Fruit fly (Drosophila melanogaster) Kc167 (cell line): ENCODE results near the gene Mpi.

ENCODE experiments used
- Myc ChIP-seq: fragments of >200 bp; optimal IDR thresholded peaks from 2 replicates; lab custom pipeline; 2017; ENCODE audit warnings: missing external identifiers
- Sin3A ChIP-seq: fragments of >200 bp; optimal IDR thresholded peaks from 2 replicates; lab custom pipeline; 2018; ENCODE audit warnings: missing external identifiers
- h ChIP-seq: fragments of >200 bp; optimal IDR thresholded peaks from 3 replicates; lab custom pipeline; 2018; ENCODE audit warnings: missing external identifiers
- insv ChIP-seq: fragments of >200 bp; optimal IDR thresholded peaks from 3 replicates; lab custom pipeline; 2018; ENCODE audit warnings: missing external identifiers
- psq ChIP-seq: fragments of >200 bp; optimal IDR thresholded peaks from 2 replicates; lab custom pipeline; 2017; ENCODE audit warnings: missing external identifiers
- ttk ChIP-seq: sonication (Bioruptor generic); optimal IDR thresholded peaks from 2 replicates; lab custom pipeline; 2017; ENCODE audit warnings: missing external identifiers

The Mpi gene

DNA sequence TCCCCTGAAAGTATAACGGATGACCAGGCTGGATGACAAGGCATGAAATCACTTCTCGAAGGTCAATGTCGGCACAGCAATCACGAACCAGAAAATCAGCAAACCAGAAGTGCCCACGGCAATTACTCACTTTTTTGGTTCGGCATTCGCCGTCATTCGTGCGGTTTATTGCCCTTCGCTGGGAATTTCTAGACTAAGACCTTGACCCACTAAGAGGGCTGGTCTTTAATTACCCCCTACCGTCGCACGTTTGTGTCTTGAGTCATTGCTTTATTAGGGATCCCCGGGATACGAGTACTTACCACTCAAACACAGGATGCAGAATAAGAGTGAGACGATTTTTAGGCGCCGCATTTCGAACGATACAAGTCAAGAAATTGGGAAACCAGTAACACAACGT is 14.0 kb upstream of the Mpi start:
- TF ChIP-seq Myc (no peak), Sin3A (no peak), psq (lab: Kevin White, UChicago) (no peak), insv (lab: Kevin White, UChicago) (no peak), ttk (lab: Kevin White, UChicago) (no peak), h (lab: Kevin White, UChicago) (no peak)

- TF ChIP-seq psq (lab: Kevin White, UChicago) (no peak), insv (lab: Kevin White, UChicago) (no peak), h (lab: Kevin White, UChicago) (no peak), ttk (lab: Kevin White, UChicago) (no peak), Myc (no peak)
Observed at dm6 chr3R:9746267-9746666, 13.2 kb upstream of the Mpi start, which contains the start of gene CG34409. Gene CG34409, minus strand, starts transcription at chr3R:9746367.

- TF ChIP-seq h (lab: Kevin White, UChicago) (no peak), psq (lab: Kevin White, UChicago) (no peak), Myc (no peak), ttk (lab: Kevin White, UChicago) (no peak), Sin3A (no peak), insv (lab: Kevin White, UChicago) (no peak)
Observed at dm6 chr3R:9747272-9747874, 12.0 kb upstream of the Mpi start, which contains the start of gene CG12948. Gene CG12948, minus strand, starts transcription at chr3R:9747744.

dm6 chr3R:9747875-9747899 is 11.7 kb upstream of the Mpi start, which contains the start of gene PpD3:
Gene PpD3, plus strand, starts transcription at chr3R:9747875.
- TF ChIP-seq insv (lab: Kevin White, UChicago), result no peak
- TF ChIP-seq Sin3A, result no peak
- no peak for TF ChIP-seq h (lab: Kevin White, UChicago)
- TF ChIP-seq psq (lab: Kevin White, UChicago), result no peak
- no peak for TF ChIP-seq ttk (lab: Kevin White, UChicago)
- no peak for TF ChIP-seq Myc

DNA sequence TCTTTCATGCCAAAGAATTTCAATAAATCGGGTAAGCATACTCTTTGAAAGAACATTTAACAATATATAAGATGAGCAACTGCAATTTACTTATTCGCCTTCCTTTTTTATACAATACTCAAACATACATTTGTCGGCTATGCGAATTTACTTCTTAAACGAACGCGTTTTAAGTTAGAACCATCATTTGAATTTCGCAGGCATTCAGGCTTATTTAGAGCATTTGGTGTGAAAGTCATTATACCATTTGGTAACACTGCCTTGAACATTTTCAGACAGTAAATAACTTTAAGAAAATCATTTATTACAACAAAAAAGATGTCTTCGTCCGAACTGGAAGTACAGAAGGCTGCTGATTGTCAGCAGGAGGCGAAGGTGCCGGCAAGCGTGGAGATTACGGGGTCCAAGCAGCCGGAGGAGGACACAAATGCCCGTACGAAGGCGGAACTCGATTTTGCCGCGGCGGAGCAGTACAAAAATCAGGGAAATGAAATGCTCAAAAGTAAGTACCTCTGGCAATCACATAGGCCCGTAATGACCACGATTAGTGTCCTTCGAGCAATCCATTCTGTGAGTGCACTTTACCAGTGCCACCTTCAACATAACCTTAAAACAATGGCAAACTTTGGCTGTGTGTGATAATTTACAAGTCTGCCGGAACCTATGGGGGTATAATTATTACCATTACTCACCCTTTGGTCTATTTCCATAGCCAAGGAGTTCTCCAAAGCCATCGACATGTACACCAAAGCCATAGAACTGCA is 11.3 kb upstream of the Mpi start:
- no peak for TF ChIP-seq psq (lab: Kevin White, UChicago)
- no peak for TF ChIP-seq Myc
- no peak for TF ChIP-seq insv (lab: Kevin White, UChicago)
- TF ChIP-seq h (lab: Kevin White, UChicago), result no peak
- no peak for TF ChIP-seq ttk (lab: Kevin White, UChicago)
- no peak for TF ChIP-seq Sin3A

DNA sequence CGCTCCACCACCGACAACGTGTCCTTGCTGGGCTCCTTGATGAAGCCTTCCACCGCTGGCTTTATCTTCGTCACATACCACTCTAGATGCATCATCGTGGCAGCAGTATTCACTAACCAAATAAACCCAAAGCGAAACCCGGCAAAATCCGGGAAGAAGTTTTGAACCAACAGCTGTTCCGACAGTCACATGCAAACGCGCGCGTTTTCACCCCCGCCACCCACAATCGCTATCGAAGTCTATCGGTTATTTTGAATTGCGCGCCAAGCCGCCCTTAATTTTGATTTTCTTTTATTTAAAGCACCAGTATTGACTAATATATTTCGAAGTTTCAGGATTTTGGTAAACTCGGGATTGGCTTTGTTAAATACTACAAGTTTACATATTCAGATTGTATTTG is 4.9 kb upstream of the Mpi start, which contains the start of gene Tti1:
Tti1 (minus strand) TSS at position 200 of the 400 bp plus-strand sequence.
- TF ChIP-seq psq (lab: Kevin White, UChicago), result no peak
- no peak for TF ChIP-seq h (lab: Kevin White, UChicago)
- no peak for TF ChIP-seq ttk (lab: Kevin White, UChicago)
- TF ChIP-seq insv (lab: Kevin White, UChicago), result no peak
- TF ChIP-seq Sin3A, result no peak
- no peak for TF ChIP-seq Myc

dm6 chr3R:9756187-9756586 is 3.2 kb upstream of the Mpi start, which contains the start of the genes Alg12 and Rpt3R:
Gene Alg12, plus strand, starts transcription at chr3R:9756491.
Gene Rpt3R, minus strand, starts transcription at chr3R:9756510.
- TF ChIP-seq Myc (no peak), psq (lab: Kevin White, UChicago) (no peak), insv (lab: Kevin White, UChicago) (no peak), h (lab: Kevin White, UChicago) (no peak), ttk (lab: Kevin White, UChicago) (no peak), Sin3A (no peak)

DNA sequence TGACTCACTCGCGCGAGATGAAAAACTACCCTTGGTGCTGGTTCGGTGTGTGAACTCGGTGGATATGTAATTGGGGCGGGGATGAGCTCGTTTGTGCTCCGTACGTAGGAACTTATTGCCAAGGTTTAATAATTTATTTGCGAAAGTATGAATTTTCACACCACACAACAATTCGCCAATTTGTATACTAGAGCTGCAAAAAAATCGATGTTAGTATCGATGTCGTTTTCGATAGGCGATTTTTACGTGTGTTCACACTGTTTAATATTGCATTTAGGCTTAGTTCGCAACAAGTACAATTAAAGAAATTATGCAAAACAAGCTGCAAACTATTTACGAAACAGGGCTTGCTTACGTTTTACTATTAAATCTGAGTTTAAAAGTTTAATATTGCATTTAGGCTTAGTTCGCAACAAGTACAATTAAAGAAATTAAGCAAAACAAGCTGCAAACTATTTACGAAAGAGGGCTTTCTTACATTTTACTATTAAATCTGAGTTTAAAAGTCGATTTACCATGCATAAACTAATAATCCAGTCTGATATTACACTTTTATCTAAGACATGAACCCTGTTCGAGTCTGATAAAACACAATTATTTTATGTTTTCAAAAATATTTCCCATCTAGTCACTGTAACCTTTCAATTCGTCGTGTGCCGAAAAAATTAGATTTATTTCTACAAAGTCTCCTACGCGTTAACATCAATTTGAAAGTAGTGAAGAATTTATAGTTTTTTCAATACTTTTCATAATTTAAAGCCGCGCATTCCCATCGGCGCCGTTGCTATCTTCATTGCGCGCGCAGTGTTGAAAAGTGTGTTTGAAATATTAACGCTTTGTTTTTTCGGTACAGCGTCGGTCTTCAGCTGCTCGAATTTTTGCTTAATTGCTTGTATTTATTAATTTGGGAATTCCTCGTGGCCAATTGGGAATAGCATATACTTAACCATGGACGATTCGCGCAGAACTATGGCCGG is 3.8 kb downstream of the Mpi start, which contains the start of the genes Snap24 and CG8478:
Snap24 (minus strand) TSS at position 196 of the 977 bp plus-strand sequence.
CG8478 (plus strand) TSS at position 696 of the 977 bp plus-strand sequence.
- no peak for TF ChIP-seq Myc
- TF ChIP-seq psq (lab: Kevin White, UChicago), result no peak
- TF ChIP-seq Sin3A, result no peak
- no peak for TF ChIP-seq ttk (lab: Kevin White, UChicago)
- TF ChIP-seq h (lab: Kevin White, UChicago), result no peak
- TF ChIP-seq insv (lab: Kevin White, UChicago), result no peak

- TF ChIP-seq ttk (lab: Kevin White, UChicago) (no peak), psq (lab: Kevin White, UChicago) (no peak), Myc (no peak), insv (lab: Kevin White, UChicago) (no peak), h (lab: Kevin White, UChicago) (no peak), Sin3A (no peak)
Observed at dm6 chr3R:9767620-9768592, 8.5 kb downstream of the Mpi start, which contains the start of gene Naa80. Gene Naa80, plus strand, starts transcription at chr3R:9767834.

dm6 chr3R:9768884-9769283 is 9.5 kb downstream of the Mpi start, which contains the start of gene MED6:
Gene MED6, minus strand, starts transcription at chr3R:9768984.
- TF ChIP-seq psq (lab: Kevin White, UChicago), result no peak
- no peak for TF ChIP-seq Myc
- no peak for TF ChIP-seq h (lab: Kevin White, UChicago)
- no peak for TF ChIP-seq ttk (lab: Kevin White, UChicago)
- no peak for TF ChIP-seq insv (lab: Kevin White, UChicago)
- no peak for TF ChIP-seq Sin3A
